Fruit fly (Drosophila melanogaster): ENCODE results near the gene prage.

- TF ChIP-seq fd59A (GFP tag; optimal IDR thresholded peaks at IDR 0.05) (no peak), CG8319 (GFP tag; optimal IDR thresholded peaks at IDR 0.05) (no peak), CG11902 (GFP tag; optimal IDR thresholded peaks at IDR 0.05) (no peak), CG11294 (GFP tag; IDR thresholded peaks at IDR 0.05) (no peak), salr (GFP tag; optimal IDR thresholded peaks at IDR 0.05) (no peak), achi (GFP tag; optimal IDR thresholded peaks at IDR 0.05) (no peak), acj6 (GFP tag; optimal IDR thresholded peaks at IDR 0.05) (no peak), CG6276 (GFP tag; optimal IDR thresholded peaks at IDR 0.05) (no peak), Hr38 (GFP tag; optimal IDR thresholded peaks at IDR 0.05) (no peak), ss (GFP tag; optimal IDR thresholded peaks at IDR 0.05) (no peak), CG3919 (GFP tag; optimal IDR thresholded peaks at IDR 0.05) (no peak), CG1621 (tag; optimal IDR thresholded peaks at IDR 0.05) (no peak), CG6854 (GFP tag; optimal IDR thresholded peaks at IDR 0.05) (no peak), Eip75B (GFP tag; optimal IDR thresholded peaks at IDR 0.05) (no peak)
These were observed 100.1 kb downstream of the prage start, which contains the start of the genes Pgam5 and Vps26 for dm6 chrX:1873515-1874126.
